Fruit fly (Drosophila melanogaster) S2 (cell line): ENCODE measurements around the gene CG7300.

Source experiments
- CG8478 ChIP-seq: fragments of >200 bp; optimal IDR thresholded peaks from 2 replicates; lab custom pipeline; 2018
- CTCF ChIP-seq, 2 experiments: fragments of >200 bp; optimal IDR thresholded peaks; 2 replicates each; lab custom pipeline; 2018

dm6 chr2L:10711221-10711620 is 13.4 kb upstream of the CG7300 start:
- TF ChIP-seq CG8478 (no peak), CTCF (optimal IDR thresholded peaks at IDR 0.05; lab: Kevin White, UChicago) (no peak)
